Worm (Caenorhabditis elegans) whole organism, late embryonic: ENCODE results near the gene C39D10.7.

ENCODE experiments used
- F13H6.1 ChIP-seq: sonication (generic microtip); optimal IDR thresholded peaks from 2 replicates; lab custom pipeline; 2016; ENCODE audit warnings: missing genetic modification characterization, missing compliant biosample characterization
- K02D7.2 ChIP-seq: sonication (generic microtip); optimal IDR thresholded peaks from 2 replicates; lab custom pipeline; 2017; ENCODE audit warnings: mild to moderate bottlenecking, missing genetic modification characterization, missing compliant biosample characterization
- K09A11.1 ChIP-seq: sonication (generic microtip); optimal IDR thresholded peaks from 2 replicates; lab custom pipeline; 2017; ENCODE audit warnings: antibody characterized with exemption, mild to moderate bottlenecking, missing genetic modification characterization, missing compliant biosample characterization; ENCODE audit not compliant: insufficient read depth
- Y22D7AL.16 ChIP-seq: sonication (generic microtip); optimal IDR thresholded peaks from 2 replicates; lab custom pipeline; 2016; ENCODE audit warnings: missing genetic modification characterization, missing compliant biosample characterization
- ceh-18 ChIP-seq: sonication (generic microtip); optimal IDR thresholded peaks from 2 replicates; lab custom pipeline; 2016; ENCODE audit warnings: missing genetic modification characterization, missing compliant biosample characterization
- ceh-2 ChIP-seq: sonication (generic microtip); optimal IDR thresholded peaks from 2 replicates; lab custom pipeline; 2016; ENCODE audit warnings: missing genotype, missing genetic modification characterization, missing compliant biosample characterization
- ceh-30 ChIP-seq: fragments of 150-350 bp; optimal IDR thresholded peaks from 2 replicates; lab custom pipeline; 2014; ENCODE audit warnings: missing biosample characterization, missing genetic modification characterization
- ceh-31 ChIP-seq: sonication (generic microtip); optimal IDR thresholded peaks from 2 replicates; lab custom pipeline; 2016; ENCODE audit warnings: missing genetic modification characterization, missing compliant biosample characterization
- ceh-45 ChIP-seq: fragments of 200-800 bp; sonication (Bioruptor generic); IDR thresholded peaks from 2 replicates; pipeline ENCODE4 v1.3.6; 2022; ENCODE audit warnings: missing genetic modification reagents, missing genetic modification characterization, missing compliant biosample characterization
- ceh-9 ChIP-seq: sonication (generic microtip); optimal IDR thresholded peaks from 2 replicates; lab custom pipeline; 2016; ENCODE audit warnings: mild to moderate bottlenecking, missing genetic modification characterization, inconsistent platforms, missing compliant biosample characterization
- dmd-4 ChIP-seq: sonication (generic microtip); optimal IDR thresholded peaks from 2 replicates; lab custom pipeline; 2016; ENCODE audit warnings: borderline replicate concordance, missing genetic modification characterization, missing compliant biosample characterization
- dve-1 ChIP-seq: sonication (generic microtip); optimal IDR thresholded peaks from 2 replicates; lab custom pipeline; 2017; ENCODE audit warnings: antibody characterized with exemption, mild to moderate bottlenecking, missing genetic modification characterization, missing compliant biosample characterization
- elt-2 ChIP-seq: sonication (generic microtip); optimal IDR thresholded peaks from 2 replicates; lab custom pipeline; 2016; ENCODE audit warnings: missing genetic modification reagents, missing genetic modification characterization, missing compliant biosample characterization
- elt-4 ChIP-seq: sonication (generic microtip); optimal IDR thresholded peaks from 2 replicates; lab custom pipeline; 2016; ENCODE audit warnings: missing genetic modification characterization, missing compliant biosample characterization
- ets-4 ChIP-seq: sonication (generic microtip); optimal IDR thresholded peaks from 2 replicates; lab custom pipeline; 2016; ENCODE audit warnings: missing genetic modification characterization, missing compliant biosample characterization
- fkh-6 ChIP-seq: sonication (generic microtip); optimal IDR thresholded peaks from 2 replicates; lab custom pipeline; 2016; ENCODE audit warnings: missing genetic modification characterization, missing compliant biosample characterization
- gmeb-2 ChIP-seq: sonication (generic microtip); optimal IDR thresholded peaks from 2 replicates; lab custom pipeline; 2016; ENCODE audit warnings: missing genetic modification characterization, inconsistent platforms, missing compliant biosample characterization
- hlh-13 ChIP-seq: fragments of 200-800 bp; sonication (Bioruptor generic); optimal IDR thresholded peaks from 2 replicates; lab custom pipeline; 2018; ENCODE audit warnings: mild to moderate bottlenecking, missing genetic modification characterization, missing compliant biosample characterization
- hlh-30 ChIP-seq: sonication (generic microtip); optimal IDR thresholded peaks from 2 replicates; lab custom pipeline; 2017; ENCODE audit warnings: antibody characterized with exemption, missing genetic modification characterization, missing compliant biosample characterization; ENCODE audit not compliant: insufficient read depth
- hlh-8 ChIP-seq: sonication (generic microtip); optimal IDR thresholded peaks from 2 replicates; lab custom pipeline; 2016; ENCODE audit warnings: missing genotype, missing genetic modification characterization, missing compliant biosample characterization
- lin-11 ChIP-seq: fragments of 200-800 bp; sonication (Bioruptor generic); optimal IDR thresholded peaks from 2 replicates; lab custom pipeline; 2018; ENCODE audit warnings: mild to moderate bottlenecking, missing genetic modification characterization, missing compliant biosample characterization
- madf-2 ChIP-seq: sonication (generic microtip); optimal IDR thresholded peaks from 2 replicates; lab custom pipeline; 2017; ENCODE audit warnings: missing genetic modification characterization, missing compliant biosample characterization
- nhr-11 ChIP-seq: fragments of 150-350 bp; optimal IDR thresholded peaks from 2 replicates; lab custom pipeline; 2014; ENCODE audit warnings: missing biosample characterization, missing genetic modification characterization
- npax-4 ChIP-seq: sonication (generic microtip); optimal IDR thresholded peaks from 2 replicates; lab custom pipeline; 2016; ENCODE audit warnings: missing genetic modification characterization, missing compliant biosample characterization
- odd-2 ChIP-seq: sonication (generic microtip); optimal IDR thresholded peaks from 2 replicates; lab custom pipeline; 2017; ENCODE audit warnings: antibody characterized with exemption, mild to moderate bottlenecking, missing genetic modification characterization, missing compliant biosample characterization
- pag-3 ChIP-seq: sonication (generic microtip); optimal IDR thresholded peaks from 2 replicates; lab custom pipeline; 2016; ENCODE audit warnings: missing compliant biosample characterization, missing genetic modification characterization, borderline replicate concordance
- pha-2 ChIP-seq: sonication (generic microtip); optimal IDR thresholded peaks from 2 replicates; lab custom pipeline; 2017; ENCODE audit warnings: mild to moderate bottlenecking, missing genetic modification characterization, missing compliant biosample characterization
- pha-4 ChIP-seq: fragments of 150-350 bp; optimal IDR thresholded peaks from 2 replicates; lab custom pipeline; 2018; ENCODE audit warnings: missing biosample characterization, missing genetic modification reagents, missing genetic modification characterization
- pqm-1 ChIP-seq: sonication (generic microtip); optimal IDR thresholded peaks from 2 replicates; lab custom pipeline; 2016; ENCODE audit warnings: missing genetic modification characterization, missing compliant biosample characterization
- sdc-2 ChIP-seq: sonication (generic microtip); optimal IDR thresholded peaks from 2 replicates; lab custom pipeline; 2016; ENCODE audit warnings: missing genotype, missing genetic modification characterization, missing compliant biosample characterization
- sox-4 ChIP-seq: sonication (generic microtip); optimal IDR thresholded peaks from 2 replicates; lab custom pipeline; 2017; ENCODE audit warnings: mild to moderate bottlenecking, missing genetic modification characterization, inconsistent platforms, missing compliant biosample characterization
- syd-9 ChIP-seq: sonication (generic microtip); optimal IDR thresholded peaks from 2 replicates; lab custom pipeline; 2016; ENCODE audit warnings: mild to moderate bottlenecking, missing genetic modification characterization, moderate library complexity, missing compliant biosample characterization
- unc-3 ChIP-seq, 2 experiments: fragments of 200-800 bp in 1 of 2; sonication (Bioruptor generic) in 1 of 2; sonication (generic microtip) in 1 of 2; conservative IDR thresholded peaks in 1 of 2; optimal IDR thresholded peaks in 1 of 2; 2 replicates each; pipeline versions ENCODE4 v1.3.6 to Lab custom; 2016 to 2022; ENCODE audit warnings: missing compliant biosample characterization in 2 of 2, missing genetic modification characterization in 2 of 2, missing genetic modification reagents in 1 of 2
- unc-55 ChIP-seq: sonication (generic microtip); optimal IDR thresholded peaks from 2 replicates; lab custom pipeline; 2017; ENCODE audit warnings: missing biosample characterization, missing genetic modification reagents, missing genetic modification characterization
- unc-86 ChIP-seq: sonication (generic microtip); optimal IDR thresholded peaks from 2 replicates; lab custom pipeline; 2016; ENCODE audit warnings: missing genetic modification characterization, missing compliant biosample characterization

Gene C39D10.7

ce11 chrX:7956449-7956848 is 42.7 kb upstream of the C39D10.7 start:
- TF ChIP-seq pha-2 (tag; lab: Kevin White, UChicago) = no peak
- no peak for TF ChIP-seq ceh-31 (tag; lab: Kevin White, UChicago)
- no peak for TF ChIP-seq dve-1 (tag; lab: Kevin White, UChicago)
- no peak for TF ChIP-seq lin-11 (tag; lab: Kevin White, UChicago)
- no peak for TF ChIP-seq hlh-13
- TF ChIP-seq ceh-18 = no peak
- no peak for TF ChIP-seq pqm-1 (tag; lab: Kevin White, UChicago)
- TF ChIP-seq sox-4 (tag; lab: Kevin White, UChicago) = no peak
- no peak for TF ChIP-seq Y22D7AL.16 (tag; lab: Kevin White, UChicago)

DNA sequence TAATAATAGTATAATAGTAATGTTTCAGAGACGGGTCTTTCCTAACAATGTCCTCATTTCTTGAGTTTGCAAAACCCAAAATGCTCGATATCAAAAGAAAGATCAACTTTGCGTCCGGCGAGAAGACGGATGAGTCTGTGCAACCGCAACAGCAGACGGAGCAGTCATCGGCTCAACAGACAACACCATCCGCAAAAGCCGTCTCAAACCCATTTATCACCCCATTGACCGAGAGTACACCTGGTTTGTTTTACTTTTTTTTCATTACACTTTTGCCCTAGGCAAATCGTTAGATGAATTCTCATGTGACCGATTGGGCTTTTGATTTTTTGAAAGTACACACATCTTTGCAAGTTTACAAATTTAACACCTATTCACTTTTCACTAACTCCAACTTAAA is 40.6 kb upstream of the C39D10.7 start, which contains the start of gene dct-1:
Gene dct-1 (plus strand): TSS at position 27 of the 400 bp plus-strand sequence.
- TF ChIP-seq unc-55 (peak; percentile 11), syd-9 (tag; lab: Kevin White, UChicago) (no peak), ceh-2 (tag; lab: Kevin White, UChicago) (no peak), unc-3 (GFP tag; conservative IDR thresholded peaks at IDR 0.05; lab: Robert Waterston, UW) (no peak), unc-3 (tag; optimal IDR thresholded peaks at IDR 0.05; lab: Kevin White, UChicago) (no peak)
- TF ChIP-seq, all 69 proteins: peak for 1

DNA sequence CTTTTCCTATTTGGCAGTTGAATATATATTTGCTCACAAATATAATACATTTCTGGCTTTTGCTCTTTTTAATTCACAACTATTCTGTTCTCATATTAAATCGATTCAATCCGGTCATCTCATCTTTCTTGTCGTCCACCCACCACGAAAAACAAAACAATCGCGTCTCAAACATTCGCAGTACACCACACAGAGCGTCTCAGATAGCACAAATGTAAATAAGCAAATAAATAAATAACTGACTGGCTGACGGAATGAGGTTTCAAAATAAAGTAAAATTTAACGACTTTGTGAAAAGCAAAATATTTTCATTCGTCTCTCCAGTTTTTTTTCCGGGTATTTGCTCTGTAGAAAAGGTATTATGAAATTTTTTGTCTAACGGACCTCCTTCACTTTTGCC is 40.0 kb upstream of the C39D10.7 start:
- no peak for TF ChIP-seq unc-3 (GFP tag; conservative IDR thresholded peaks at IDR 0.05; lab: Robert Waterston, UW)
- no peak for TF ChIP-seq unc-3 (tag; optimal IDR thresholded peaks at IDR 0.05; lab: Kevin White, UChicago)
- no peak for TF ChIP-seq ets-4 (tag; lab: Kevin White, UChicago)
- TF ChIP-seq hlh-8 = no peak
- TF ChIP-seq npax-4 (tag; lab: Kevin White, UChicago) = no peak
- no peak for TF ChIP-seq nhr-11 (tag; lab: Kevin White, UChicago)
- TF ChIP-seq F13H6.1 = no peak
- TF ChIP-seq ceh-30 = no peak
- TF ChIP-seq elt-4 (tag; lab: Kevin White, UChicago) = no peak
- TF ChIP-seq ceh-45 (GFP tag; lab: Robert Waterston, UW) = no peak
- no peak for TF ChIP-seq madf-2
- TF ChIP-seq ceh-31 (tag; lab: Kevin White, UChicago) = no peak
- TF ChIP-seq odd-2 (tag; lab: Kevin White, UChicago) = no peak
- no peak for TF ChIP-seq sdc-2 (tag; lab: Kevin White, UChicago)
- no peak for TF ChIP-seq ceh-9 (tag; lab: Kevin White, UChicago)
- TF ChIP-seq K09A11.1 (tag; lab: Kevin White, UChicago) = no peak
- no peak for TF ChIP-seq unc-86
- no peak for TF ChIP-seq pag-3 (tag; lab: Kevin White, UChicago)
- TF ChIP-seq syd-9 (tag; lab: Kevin White, UChicago) = no peak
- no peak for TF ChIP-seq fkh-6 (tag; lab: Kevin White, UChicago)
- no peak for TF ChIP-seq elt-2 (tag; lab: Kevin White, UChicago)

ce11 chrX:7953063-7953337 is 39.3 kb upstream of the C39D10.7 start:
- TF ChIP-seq pha-2 (tag; lab: Kevin White, UChicago) = no peak
- no peak for TF ChIP-seq elt-4 (tag; lab: Kevin White, UChicago)
- TF ChIP-seq dmd-4 (tag; lab: Kevin White, UChicago) = no peak
- no peak for TF ChIP-seq hlh-30 (tag; lab: Kevin White, UChicago)
- no peak for TF ChIP-seq Y22D7AL.16 (tag; lab: Kevin White, UChicago)
- TF ChIP-seq K02D7.2 (tag; lab: Kevin White, UChicago) = no peak
- TF ChIP-seq pag-3 (tag; lab: Kevin White, UChicago) = no peak
- TF ChIP-seq pha-4 (tag; lab: Kevin White, UChicago) = no peak
- TF ChIP-seq gmeb-2 (tag; lab: Kevin White, UChicago) = no peak
- TF ChIP-seq F13H6.1 = no peak
- TF ChIP-seq pqm-1 (tag; lab: Kevin White, UChicago) = no peak
